Fruit fly (Drosophila melanogaster) whole organism, embryonic: ENCODE data around the gene CG7728.
A peak's percentile ranks its signal among the peaks of the same experiment; 100 is the strongest.

Experiments
- Aef1 ChIP-seq: fragments of 200-800 bp; sonication (Bioruptor generic); IDR thresholded peaks from 3 replicates; pipeline ENCODE4 v1.3.6; 2022; ENCODE audit warnings: missing biosample characterization, missing genetic modification characterization
- CG10209 ChIP-seq: fragments of 200-800 bp; sonication (Bioruptor generic); optimal IDR thresholded peaks from 3 replicates; lab custom pipeline; 2017; ENCODE audit warnings: missing biosample characterization, mild to moderate bottlenecking, missing genetic modification characterization, missing genetic modification reagents
- CG11695 ChIP-seq: fragments of 200-800 bp; sonication (Bioruptor generic); IDR thresholded peaks from 3 replicates; pipeline ENCODE4 v1.3.6; 2022; ENCODE audit warnings: missing biosample characterization, missing genetic modification characterization
- CG12155 ChIP-seq: fragments of 200-800 bp; sonication (Bioruptor generic); optimal IDR thresholded peaks from 3 replicates; lab custom pipeline; 2016; ENCODE audit warnings: missing biosample characterization, missing genetic modification characterization
- CG13775 ChIP-seq: fragments of 200-800 bp; sonication (Bioruptor generic); optimal IDR thresholded peaks from 3 replicates; lab custom pipeline; 2017; ENCODE audit warnings: missing biosample characterization, mild to moderate bottlenecking, missing genetic modification characterization
- CG14050 ChIP-seq: fragments of 200-800 bp; sonication (Bioruptor generic); IDR thresholded peaks from 3 replicates; pipeline ENCODE4 v1.3.6; 2022; ENCODE audit warnings: missing biosample characterization, missing genetic modification characterization
- CG17359 ChIP-seq: fragments of 200-800 bp; sonication (Bioruptor generic); optimal IDR thresholded peaks from 3 replicates; lab custom pipeline; 2018; ENCODE audit warnings: missing biosample characterization, mild to moderate bottlenecking, missing genetic modification characterization, moderate library complexity
- CG17612 ChIP-seq: fragments of 200-800 bp; sonication (Bioruptor generic); IDR thresholded peaks from 2 replicates; pipeline ENCODE4 v1.3.6; 2022; ENCODE audit warnings: missing biosample characterization, missing genetic modification characterization
- CG2889 ChIP-seq: fragments of 200-800 bp; sonication (Bioruptor generic); IDR thresholded peaks from 3 replicates; pipeline ENCODE4 v1.3.6; 2022; ENCODE audit warnings: missing biosample characterization, missing genetic modification characterization
- CG31224 ChIP-seq: fragments of 200-800 bp; sonication (Bioruptor generic); IDR thresholded peaks from 2 replicates; pipeline ENCODE4 v1.3.6; 2022; ENCODE audit warnings: missing biosample characterization, missing genetic modification characterization
- CG3995 ChIP-seq: fragments of 200-800 bp; sonication (Bioruptor generic); optimal IDR thresholded peaks from 3 replicates; lab custom pipeline; 2016; ENCODE audit warnings: missing biosample characterization, missing genetic modification characterization
- CG4360 ChIP-seq: fragments of 200-800 bp; sonication (Bioruptor generic); IDR thresholded peaks from 2 replicates; pipeline ENCODE4 v1.3.6; 2022; ENCODE audit warnings: missing biosample characterization, missing genetic modification characterization
- CG4404 ChIP-seq: fragments of 200-800 bp; sonication (Bioruptor generic); IDR thresholded peaks from 2 replicates; pipeline ENCODE4 v1.3.6; 2022; ENCODE audit warnings: missing biosample characterization, missing genetic modification characterization
- CG4854 ChIP-seq: fragments of 200-800 bp; sonication (Bioruptor generic); optimal IDR thresholded peaks from 2 replicates; lab custom pipeline; 2016; ENCODE audit warnings: missing biosample characterization, missing genetic modification characterization, inconsistent platforms
- CG6765 ChIP-seq: fragments of 200-800 bp; sonication (Bioruptor generic); optimal IDR thresholded peaks from 3 replicates; lab custom pipeline; 2017; ENCODE audit warnings: missing biosample characterization, mild to moderate bottlenecking, missing genetic modification characterization
- CG7556 ChIP-seq: fragments of 200-800 bp; sonication (Bioruptor generic); optimal IDR thresholded peaks from 2 replicates; lab custom pipeline; 2017; ENCODE audit warnings: missing biosample characterization, mild to moderate bottlenecking, missing genetic modification characterization
- CG9932 ChIP-seq: fragments of 200-800 bp; sonication (Bioruptor generic); IDR thresholded peaks from 2 replicates; pipeline ENCODE4 v1.3.6; 2022; ENCODE audit warnings: missing biosample characterization, missing genetic modification characterization
- Doc2 ChIP-seq: fragments of 200-800 bp; sonication (Bioruptor generic); IDR thresholded peaks from 2 replicates; pipeline ENCODE4 v1.3.6; 2022; ENCODE audit warnings: missing biosample characterization, missing genetic modification characterization
- Dref ChIP-seq: fragments of 200-800 bp; sonication (Bioruptor generic); IDR thresholded peaks from 2 replicates; pipeline ENCODE4 v1.3.6; 2022; ENCODE audit warnings: missing biosample characterization, missing genetic modification characterization
- E2f2 ChIP-seq: fragments of 200-800 bp; sonication (Bioruptor generic); IDR thresholded peaks from 2 replicates; pipeline ENCODE4 v1.3.6; 2022; ENCODE audit warnings: missing biosample characterization, missing genetic modification characterization
- GATAe ChIP-seq: fragments of 200-800 bp; sonication (Bioruptor generic); conservative IDR thresholded peaks from 2 replicates; pipeline ENCODE4 v1.3.6; 2022; ENCODE audit warnings: missing biosample characterization, missing genetic modification characterization
- Gsc ChIP-seq: fragments of 200-800 bp; sonication (Bioruptor generic); IDR thresholded peaks from 2 replicates; pipeline ENCODE4 v1.3.6; 2022; ENCODE audit warnings: missing biosample characterization, missing genetic modification characterization
- HLH3B ChIP-seq: fragments of 200-800 bp; sonication (Bioruptor generic); IDR thresholded peaks from 2 replicates; pipeline ENCODE4 v1.3.6; 2022; ENCODE audit warnings: missing biosample characterization, missing genetic modification characterization
- HLH4C ChIP-seq: fragments of 200-800 bp; sonication (Bioruptor generic); IDR thresholded peaks from 3 replicates; pipeline ENCODE4 v1.3.6; 2022; ENCODE audit warnings: missing biosample characterization, missing genetic modification characterization; ENCODE audit not compliant: partially characterized antibody
- Hmx ChIP-seq: fragments of 200-800 bp; sonication (Bioruptor generic); optimal IDR thresholded peaks from 2 replicates; lab custom pipeline; 2016; ENCODE audit warnings: missing biosample characterization, missing genetic modification characterization
- MBD-R2 ChIP-seq: fragments of 200-800 bp; sonication (Bioruptor generic); IDR thresholded peaks from 2 replicates; pipeline ENCODE4 v1.3.6; 2022; ENCODE audit warnings: missing biosample characterization, missing genetic modification characterization
- Nf-YB ChIP-seq: fragments of 200-800 bp; sonication (Bioruptor generic); optimal IDR thresholded peaks from 3 replicates; lab custom pipeline; 2019; ENCODE audit warnings: missing biosample characterization, mild to moderate bottlenecking, missing genetic modification characterization, moderate library complexity
- Nf-YC ChIP-seq: fragments of 200-800 bp; optimal IDR thresholded peaks from 3 replicates; lab custom pipeline; 2019; ENCODE audit warnings: missing biosample characterization, mild to moderate bottlenecking, missing genetic modification characterization, moderate library complexity
- Sry-β ChIP-seq: fragments of 200-800 bp; sonication (Bioruptor generic); optimal IDR thresholded peaks from 2 replicates; lab custom pipeline; 2018; ENCODE audit warnings: missing biosample characterization, mild to moderate bottlenecking, missing genetic modification characterization, moderate library complexity
- Usf ChIP-seq: fragments of 200-800 bp; sonication (Bioruptor generic); optimal IDR thresholded peaks from 2 replicates; lab custom pipeline; 2017; ENCODE audit warnings: missing genotype, missing biosample characterization, missing genetic modification characterization
- YL-1 ChIP-seq: fragments of 200-800 bp; sonication (Bioruptor generic); optimal IDR thresholded peaks from 3 replicates; lab custom pipeline; 2017; ENCODE audit warnings: missing biosample characterization, mild to moderate bottlenecking, missing genetic modification characterization
- amos ChIP-seq: fragments of 200-800 bp; sonication (Bioruptor generic); IDR thresholded peaks from 2 replicates; pipeline ENCODE4 v1.3.6; 2022; ENCODE audit warnings: missing biosample characterization, missing genetic modification characterization; ENCODE audit not compliant: partially characterized antibody
- ase ChIP-seq: fragments of 200-800 bp; sonication (Bioruptor generic); IDR thresholded peaks from 3 replicates; pipeline ENCODE4 v1.3.6; 2022; ENCODE audit warnings: missing biosample characterization, missing genetic modification characterization
- chif ChIP-seq, 2 experiments: fragments of 200-800 bp; sonication (Bioruptor generic); optimal IDR thresholded peaks; 3 replicates each; lab custom pipeline; 2016; ENCODE audit warnings: missing biosample characterization in 2 of 2, missing genetic modification characterization in 2 of 2
- dimm ChIP-seq: fragments of 200-800 bp; sonication (Bioruptor generic); IDR thresholded peaks from 2 replicates; pipeline ENCODE4 v1.3.6; 2022; ENCODE audit warnings: missing biosample characterization, missing genetic modification characterization
- dmrt99B ChIP-seq: fragments of 200-800 bp; sonication (Bioruptor generic); optimal IDR thresholded peaks from 2 replicates; lab custom pipeline; 2018; ENCODE audit warnings: missing biosample characterization, mild to moderate bottlenecking, missing genetic modification characterization, moderate library complexity
- fu2 ChIP-seq: fragments of 200-800 bp; sonication (Bioruptor generic); optimal IDR thresholded peaks from 2 replicates; lab custom pipeline; 2016; ENCODE audit warnings: missing biosample characterization, missing genetic modification characterization
- gce ChIP-seq: fragments of 200-800 bp; sonication (Bioruptor generic); IDR thresholded peaks from 3 replicates; pipeline ENCODE4 v1.3.6; 2022; ENCODE audit warnings: missing biosample characterization, missing genetic modification characterization
- grn ChIP-seq: fragments of 200-800 bp; sonication (Bioruptor generic); optimal IDR thresholded peaks from 3 replicates; lab custom pipeline; 2017; ENCODE audit warnings: missing biosample characterization, missing genetic modification characterization
- h ChIP-seq: fragments of >200 bp; optimal IDR thresholded peaks from 2 replicates; lab custom pipeline; 2017
- jumu ChIP-seq: fragments of 200-800 bp; sonication (Bioruptor generic); optimal IDR thresholded peaks from 3 replicates; lab custom pipeline; 2016; ENCODE audit warnings: missing biosample characterization, missing genetic modification characterization
- knrl ChIP-seq: fragments of 200-800 bp; sonication (Bioruptor generic); IDR thresholded peaks from 3 replicates; pipeline ENCODE4 v1.3.6; 2022; ENCODE audit warnings: missing biosample characterization, missing genetic modification characterization; ENCODE audit not compliant: partially characterized antibody
- lbe ChIP-seq: fragments of 200-800 bp; sonication (Bioruptor generic); optimal IDR thresholded peaks from 2 replicates; lab custom pipeline; 2016; ENCODE audit warnings: missing biosample characterization, mild to moderate bottlenecking, missing genetic modification characterization
- nau ChIP-seq: fragments of 200-800 bp; sonication (Bioruptor generic); optimal IDR thresholded peaks from 3 replicates; lab custom pipeline; 2017; ENCODE audit warnings: missing biosample characterization, mild to moderate bottlenecking, missing genetic modification characterization, missing genetic modification reagents
- pan ChIP-seq, 4 experiments: fragments of >200 bp in 3 of 4; fragments of 200-800 bp in 1 of 4; sonication (Bioruptor generic) in 1 of 4; optimal IDR thresholded peaks in 3 of 4; IDR thresholded peaks in 1 of 4; 2 replicates each; pipeline versions ENCODE4 v1.3.6 to Lab custom; 2017 to 2022; ENCODE audit warnings: missing biosample characterization in 2 of 4, missing genetic modification characterization in 2 of 4, mixed read lengths in 1 of 4
- peb ChIP-seq: fragments of 200-800 bp; sonication (Bioruptor generic); IDR thresholded peaks from 2 replicates; pipeline ENCODE4 v1.3.6; 2022; ENCODE audit warnings: missing biosample characterization, missing genetic modification characterization
- ro ChIP-seq: fragments of 200-800 bp; sonication (Bioruptor generic); IDR thresholded peaks from 2 replicates; pipeline ENCODE4 v1.3.6; 2022; ENCODE audit warnings: missing biosample characterization, missing genetic modification characterization
- sd ChIP-seq: fragments of 200-800 bp; sonication (Bioruptor generic); optimal IDR thresholded peaks from 3 replicates; lab custom pipeline; 2018; ENCODE audit warnings: missing biosample characterization, mild to moderate bottlenecking, missing genetic modification characterization, moderate library complexity
- shn ChIP-seq: fragments of 200-800 bp; sonication (Bioruptor generic); optimal IDR thresholded peaks from 3 replicates; lab custom pipeline; 2016; ENCODE audit warnings: missing biosample characterization, missing genetic modification characterization
- ttk ChIP-seq: fragments of 200-800 bp; sonication (Bioruptor generic); IDR thresholded peaks from 2 replicates; pipeline ENCODE4 v2.1.2; 2022; ENCODE audit warnings: missing biosample characterization, missing genetic modification characterization
- zf30C ChIP-seq: fragments of 200-800 bp; sonication (Bioruptor generic); optimal IDR thresholded peaks from 3 replicates; lab custom pipeline; 2018; ENCODE audit warnings: missing biosample characterization, mild to moderate bottlenecking, missing genetic modification characterization

Gene CG7728

DNA sequence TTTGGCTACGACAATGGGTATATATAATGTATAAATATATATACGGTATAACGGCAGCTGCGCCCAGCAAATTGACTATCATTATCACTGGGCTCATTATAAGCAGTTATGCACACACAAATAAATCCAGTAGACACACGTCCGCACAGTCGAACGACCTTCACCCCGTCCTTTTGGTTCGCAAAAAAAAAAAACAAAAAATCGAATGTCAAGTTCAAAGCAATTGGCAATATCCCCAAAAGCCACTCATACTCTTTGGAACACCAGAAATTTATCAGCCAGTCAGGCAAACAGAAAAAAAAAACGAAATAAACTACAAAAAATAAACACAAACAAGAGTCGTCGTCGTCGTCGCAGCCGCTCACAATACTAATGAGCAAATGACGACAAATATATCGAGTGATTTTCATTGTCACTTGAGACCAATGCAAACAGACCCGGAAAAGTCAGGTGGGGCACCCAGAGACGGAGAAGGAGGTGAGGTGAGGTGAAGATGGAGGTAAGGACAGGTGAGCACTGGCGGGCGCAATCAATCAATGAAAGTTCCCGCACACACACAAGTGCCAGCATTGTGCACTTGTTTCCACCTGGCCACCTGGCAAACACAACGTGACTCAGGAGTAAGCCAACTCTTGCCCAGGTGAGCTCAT lies 11.4 kb upstream of the CG7728 start (continued):
- TF ChIP-seq amos (GFP tag; lab: Robert Waterston, UW) (no peak), dimm (GFP tag; lab: Robert Waterston, UW) (no peak), CG11695 (GFP tag; lab: Robert Waterston, UW) (no peak), CG4404 (GFP tag; lab: Robert Waterston, UW) (peak; percentile 23; the same call in 1 of the 2 replicates), ase (no peak), CG13775 (no peak), lbe (GFP tag; lab: Kevin White, UChicago) (peak; percentile 7), Dref (GFP tag; lab: Robert Waterston, UW) (no peak), CG17359 (tag; lab: Kevin White, UChicago) (no peak), peb (GFP tag; lab: Robert Waterston, UW) (no peak), shn (GFP tag; lab: Kevin White, UChicago) (no peak), Aef1 (GFP tag; lab: Robert Waterston, UW) (peak; percentile 10; the same call in 2 of the 3 replicates), CG2889 (GFP tag; lab: Robert Waterston, UW) (no peak), zf30C (GFP tag; lab: Kevin White, UChicago) (no peak), E2f2 (GFP tag; lab: Robert Waterston, UW) (no peak), knrl (GFP tag; lab: Robert Waterston, UW) (no peak), YL-1 (GFP tag; lab: Kevin White, UChicago) (no peak), CG17612 (GFP tag; lab: Robert Waterston, UW) (no peak), CG3995 (no peak), HLH3B (no peak), Hmx (no peak), gce (GFP tag; lab: Robert Waterston, UW) (0 out of 3 replicates have a peak, but pooled peaks have one; percentile 35), Nf-YB (GFP tag; lab: Kevin White, UChicago) (no peak), grn (no peak), Sry-β (GFP tag; lab: Kevin White, UChicago) (no peak), MBD-R2 (GFP tag; lab: Robert Waterston, UW) (no peak), Nf-YC (no peak), dmrt99B (tag; lab: Kevin White, UChicago) (no peak), Doc2 (GFP tag; lab: Robert Waterston, UW) (no peak), CG12155 (GFP tag; lab: Kevin White, UChicago) (no peak), CG7556 (GFP tag; lab: Kevin White, UChicago) (no peak), jumu (GFP tag; lab: Kevin White, UChicago) (no peak), Gsc (no peak), nau (GFP tag; lab: Kevin White, UChicago) (no peak), CG10209 (GFP tag; lab: Kevin White, UChicago) (no peak), CG6765 (no peak), fu2 (no peak), GATAe (no peak), CG4854 (GFP tag; lab: Kevin White, UChicago) (no peak), chif (GFP tag; optimal IDR thresholded peaks at IDR 0.05; lab: Kevin White, UChicago) (no peak), ttk (no peak), pan (optimal IDR thresholded peaks at IDR 0.05; lab: Kevin White, UChicago) (no peak), pan (GFP tag; optimal IDR thresholded peaks at IDR 0.05 in 1 of 2, IDR thresholded peaks at IDR 0.05 in 1 of 2) (peak in 1 of 2 experiments; percentile 17), CG14050 (GFP tag; lab: Robert Waterston, UW) (0 out of 3 replicates have a peak, but pooled peaks have one; percentile 19), HLH4C (GFP tag; lab: Robert Waterston, UW) (no peak), CG31224 (GFP tag; lab: Robert Waterston, UW) (no peak), CG9932 (GFP tag; lab: Robert Waterston, UW) (peak; percentile 64), ro (GFP tag; lab: Robert Waterston, UW) (no peak), sd (peak; percentile 91), CG4360 (GFP tag; lab: Robert Waterston, UW) (no peak), Usf (GFP tag; lab: Kevin White, UChicago) (no peak), h (lab: Kevin White, UChicago) (no peak)
